Fruit fly (Drosophila melanogaster) whole organism, embryonic: ENCODE measurements around the gene PolD2.

Source experiments
- BEAF-32 ChIP-seq: fragments of 200-800 bp; sonication (Bioruptor generic); optimal IDR thresholded peaks from 3 replicates; lab custom pipeline; 2017; ENCODE audit warnings: missing biosample characterization, missing genetic modification characterization, mild to moderate bottlenecking, moderate library complexity, missing genetic modification reagents
- Bdp1 ChIP-seq: fragments of 200-800 bp; sonication (Bioruptor generic); optimal IDR thresholded peaks from 3 replicates; lab custom pipeline; 2016; ENCODE audit warnings: missing biosample characterization, missing genetic modification characterization
- CG10274 ChIP-seq: fragments of 200-800 bp; sonication (Bioruptor generic); optimal IDR thresholded peaks from 3 replicates; lab custom pipeline; 2017; ENCODE audit warnings: missing biosample characterization, mild to moderate bottlenecking, missing genetic modification characterization
- CG11398 ChIP-seq: fragments of 200-800 bp; sonication (Bioruptor generic); optimal IDR thresholded peaks from 2 replicates; lab custom pipeline; 2016; ENCODE audit warnings: missing biosample characterization, missing genetic modification characterization
- CG12744 ChIP-seq: fragments of 200-800 bp; sonication (Bioruptor generic); optimal IDR thresholded peaks from 2 replicates; lab custom pipeline; 2016; ENCODE audit warnings: missing biosample characterization, missing genetic modification characterization
- CG15696 ChIP-seq: fragments of 200-800 bp; sonication (Bioruptor generic); optimal IDR thresholded peaks from 2 replicates; lab custom pipeline; 2019; ENCODE audit warnings: missing biosample characterization, mild to moderate bottlenecking, missing genetic modification characterization, moderate library complexity
- CG18476 ChIP-seq: fragments of 200-800 bp; sonication (Bioruptor generic); optimal IDR thresholded peaks from 2 replicates; lab custom pipeline; 2016; ENCODE audit warnings: missing biosample characterization, mild to moderate bottlenecking, missing genetic modification characterization
- CG18599 ChIP-seq: fragments of 200-800 bp; sonication (Bioruptor generic); optimal IDR thresholded peaks from 3 replicates; lab custom pipeline; 2017; ENCODE audit warnings: missing biosample characterization, missing genetic modification characterization, mild to moderate bottlenecking, moderate library complexity, missing genetic modification reagents
- CG3847 ChIP-seq: fragments of 200-800 bp; sonication (Bioruptor generic); IDR thresholded peaks from 2 replicates; pipeline ENCODE4 v1.3.6; 2022; ENCODE audit warnings: missing biosample characterization, missing genetic modification characterization
- CG4404 ChIP-seq: fragments of 200-800 bp; sonication (Bioruptor generic); IDR thresholded peaks from 2 replicates; pipeline ENCODE4 v1.3.6; 2022; ENCODE audit warnings: missing biosample characterization, missing genetic modification characterization
- CG6654 ChIP-seq: fragments of 200-800 bp; sonication (Bioruptor generic); optimal IDR thresholded peaks from 2 replicates; lab custom pipeline; 2017; ENCODE audit warnings: missing biosample characterization, mild to moderate bottlenecking, missing genetic modification characterization
- CG7271 ChIP-seq: fragments of 200-800 bp; sonication (Bioruptor generic); optimal IDR thresholded peaks from 2 replicates; lab custom pipeline; 2018; ENCODE audit warnings: missing biosample characterization, mild to moderate bottlenecking, missing genetic modification characterization, moderate library complexity
- CG7357 ChIP-seq: fragments of 200-800 bp; sonication (Bioruptor generic); IDR thresholded peaks from 3 replicates; pipeline ENCODE4 v1.3.6; 2022; ENCODE audit warnings: missing biosample characterization, missing genetic modification characterization
- CG8290 ChIP-seq, 3 experiments: fragments of 200-800 bp; sonication (Bioruptor generic); optimal IDR thresholded peaks; 2 replicates each; lab custom pipeline; 2016 to 2019; ENCODE audit warnings: missing biosample characterization in 3 of 3, missing genetic modification characterization in 3 of 3, mild to moderate bottlenecking in 2 of 3, moderate library complexity in 1 of 3
- Camta ChIP-seq: fragments of 200-800 bp; sonication (Bioruptor generic); optimal IDR thresholded peaks from 2 replicates; lab custom pipeline; 2016; ENCODE audit warnings: missing biosample characterization, missing genetic modification characterization
- CoRest ChIP-seq: fragments of 200-800 bp; sonication (Bioruptor generic); optimal IDR thresholded peaks from 3 replicates; lab custom pipeline; 2018; ENCODE audit warnings: missing biosample characterization, mild to moderate bottlenecking, missing genetic modification characterization, moderate library complexity
- Dp ChIP-seq: fragments of 200-800 bp; sonication (Bioruptor generic); optimal IDR thresholded peaks from 2 replicates; lab custom pipeline; 2018; ENCODE audit warnings: missing biosample characterization, mild to moderate bottlenecking, missing genetic modification characterization, moderate library complexity
- Hsf ChIP-seq: fragments of 200-800 bp; sonication (Bioruptor generic); optimal IDR thresholded peaks from 3 replicates; lab custom pipeline; 2016; ENCODE audit warnings: missing biosample characterization, missing genetic modification characterization
- Jarid2 ChIP-seq: fragments of 200-800 bp; sonication (Bioruptor generic); optimal IDR thresholded peaks from 3 replicates; lab custom pipeline; 2017; ENCODE audit warnings: mild to moderate bottlenecking, missing biosample characterization, missing genetic modification reagents, missing genetic modification characterization
- Lhr ChIP-seq: fragments of 200-800 bp; sonication (Bioruptor generic); optimal IDR thresholded peaks from 3 replicates; lab custom pipeline; 2017; ENCODE audit warnings: mild to moderate bottlenecking, missing biosample characterization, missing genetic modification reagents, missing genetic modification characterization
- MTF-1 ChIP-seq: fragments of 200-800 bp; sonication (Bioruptor generic); optimal IDR thresholded peaks from 2 replicates; lab custom pipeline; 2018; ENCODE audit warnings: missing biosample characterization, mild to moderate bottlenecking, missing genetic modification characterization, borderline replicate concordance
- Med ChIP-seq: fragments of 200-800 bp; sonication (Bioruptor generic); peaks from one replicate; lab custom pipeline; 2016; ENCODE audit warnings: missing biosample characterization, missing genetic modification characterization, mild to moderate bottlenecking, inconsistent platforms, moderate library complexity
- Nf-YA ChIP-seq: fragments of 200-800 bp; sonication (Bioruptor generic); IDR thresholded peaks from 2 replicates; pipeline ENCODE4 v1.3.6; 2022; ENCODE audit warnings: missing biosample characterization, missing genetic modification characterization
- Oli ChIP-seq: fragments of 200-800 bp; sonication (Bioruptor generic); optimal IDR thresholded peaks from 2 replicates; lab custom pipeline; 2018; ENCODE audit warnings: missing biosample characterization, mild to moderate bottlenecking, missing genetic modification characterization, moderate library complexity
- Opbp ChIP-seq: fragments of 200-800 bp; sonication (Bioruptor generic); IDR thresholded peaks from 3 replicates; pipeline ENCODE4 v1.3.6; 2022; ENCODE audit warnings: missing biosample characterization, missing genetic modification characterization; ENCODE audit not compliant: partially characterized antibody
- Sry-δ ChIP-seq: fragments of 200-800 bp; sonication (Bioruptor generic); optimal IDR thresholded peaks from 2 replicates; lab custom pipeline; 2016; ENCODE audit warnings: missing biosample characterization, missing genetic modification characterization
- bcd ChIP-seq: fragments of 200-800 bp; sonication (Bioruptor generic); optimal IDR thresholded peaks from 2 replicates; lab custom pipeline; 2017; ENCODE audit warnings: missing biosample characterization, mild to moderate bottlenecking, missing genetic modification characterization
- cg ChIP-seq: fragments of 200-800 bp; sonication (Bioruptor generic); optimal IDR thresholded peaks from 3 replicates; lab custom pipeline; 2019; ENCODE audit warnings: missing biosample characterization, mild to moderate bottlenecking, missing genetic modification characterization, moderate library complexity
- chn ChIP-seq: fragments of 200-800 bp; sonication (Bioruptor generic); optimal IDR thresholded peaks from 2 replicates; lab custom pipeline; 2016; ENCODE audit warnings: missing biosample characterization, missing genetic modification characterization
- croc ChIP-seq: fragments of 200-800 bp; sonication (Bioruptor generic); conservative IDR thresholded peaks from 3 replicates; pipeline ENCODE4 v1.3.6; 2022; ENCODE audit warnings: missing biosample characterization, missing genetic modification characterization
- cwo ChIP-seq: fragments of 200-800 bp; sonication (Bioruptor generic); optimal IDR thresholded peaks from 3 replicates; lab custom pipeline; 2017; ENCODE audit warnings: missing biosample characterization, missing genetic modification characterization, mild to moderate bottlenecking, moderate library complexity, missing genetic modification reagents
- dmrt11E ChIP-seq: fragments of 200-800 bp; sonication (Bioruptor generic); optimal IDR thresholded peaks from 3 replicates; lab custom pipeline; 2018; ENCODE audit warnings: missing biosample characterization, mild to moderate bottlenecking, missing genetic modification characterization, moderate library complexity
- eve ChIP-seq, 2 experiments: fragments of >200 bp; optimal IDR thresholded peaks; 2 replicates each; lab custom pipeline; 2017; ENCODE audit warnings: missing biosample characterization in 2 of 2, missing genetic modification characterization in 2 of 2
- exex ChIP-seq: fragments of 200-800 bp; sonication (Bioruptor generic); optimal IDR thresholded peaks from 4 replicates; lab custom pipeline; 2018; ENCODE audit warnings: missing biosample characterization, mild to moderate bottlenecking, missing genetic modification characterization, moderate library complexity
- eyg ChIP-seq: fragments of 200-800 bp; sonication (Bioruptor generic); optimal IDR thresholded peaks from 3 replicates; lab custom pipeline; 2016; ENCODE audit warnings: missing biosample characterization, missing genetic modification characterization
- fu2 ChIP-seq: fragments of 200-800 bp; sonication (Bioruptor generic); optimal IDR thresholded peaks from 2 replicates; lab custom pipeline; 2016; ENCODE audit warnings: missing biosample characterization, missing genetic modification characterization
- gcm2 ChIP-seq: fragments of 200-800 bp; sonication (Bioruptor generic); optimal IDR thresholded peaks from 2 replicates; lab custom pipeline; 2016; ENCODE audit warnings: missing biosample characterization, missing genetic modification characterization
- gem ChIP-seq: fragments of 200-800 bp; sonication (Bioruptor generic); optimal IDR thresholded peaks from 2 replicates; lab custom pipeline; 2019; ENCODE audit warnings: missing biosample characterization, mild to moderate bottlenecking, missing genetic modification characterization, moderate library complexity
- hbn ChIP-seq: fragments of 200-800 bp; sonication (Bioruptor generic); IDR thresholded peaks from 2 replicates; pipeline ENCODE4 v1.3.6; 2022; ENCODE audit warnings: missing biosample characterization, missing genetic modification characterization; ENCODE audit not compliant: partially characterized antibody
- psq ChIP-seq: fragments of 200-800 bp; sonication (Bioruptor generic); optimal IDR thresholded peaks from 2 replicates; lab custom pipeline; 2017; ENCODE audit warnings: missing biosample characterization, missing genetic modification characterization
- salm ChIP-seq: fragments of 200-800 bp; sonication (Bioruptor generic); optimal IDR thresholded peaks from 2 replicates; lab custom pipeline; 2018; ENCODE audit warnings: missing biosample characterization, mild to moderate bottlenecking, missing genetic modification characterization
- sima ChIP-seq: fragments of 200-800 bp; sonication (Bioruptor generic); optimal IDR thresholded peaks from 2 replicates; lab custom pipeline; 2016; ENCODE audit warnings: missing biosample characterization, missing genetic modification characterization
- slbo ChIP-seq: fragments of 200-800 bp; sonication (Bioruptor generic); IDR thresholded peaks from 2 replicates; pipeline ENCODE4 v1.3.6; 2022; ENCODE audit warnings: missing biosample characterization, missing genetic modification characterization
- tgo ChIP-seq: fragments of 200-800 bp; sonication (Bioruptor generic); IDR thresholded peaks from 3 replicates; pipeline ENCODE4 v1.3.6; 2022; ENCODE audit warnings: missing biosample characterization, missing genetic modification characterization
- tna ChIP-seq: fragments of 200-800 bp; sonication (Bioruptor generic); IDR thresholded peaks from 2 replicates; pipeline ENCODE4 v1.3.6; 2022; ENCODE audit warnings: missing biosample characterization, missing genetic modification characterization; ENCODE audit not compliant: partially characterized antibody
- unpg ChIP-seq: fragments of 200-800 bp; sonication (Bioruptor generic); optimal IDR thresholded peaks from 3 replicates; lab custom pipeline; 2018; ENCODE audit warnings: missing biosample characterization, mild to moderate bottlenecking, missing genetic modification characterization, moderate library complexity
- wdn ChIP-seq: fragments of 200-800 bp; sonication (Bioruptor generic); IDR thresholded peaks from 2 replicates; pipeline ENCODE4 v1.3.6; 2022; ENCODE audit warnings: missing biosample characterization, missing genetic modification characterization

Gene PolD2

dm6 chr3L:1746338-1747199 is 28.9 kb upstream of the PolD2 start, which contains the start of gene CG13921 (continued):
- peak; percentile 100 for TF ChIP-seq gem (tag; lab: Kevin White, UChicago)
- peak; percentile 97 for TF ChIP-seq fu2 (GFP tag; lab: Kevin White, UChicago)
- TF ChIP-seq CG12744 (GFP tag; lab: Kevin White, UChicago), result peak; percentile 99
- peak; percentile 99 for TF ChIP-seq Camta (GFP tag; lab: Kevin White, UChicago)
- peak; percentile 99 for TF ChIP-seq CG7271
- TF ChIP-seq Bdp1 (GFP tag; lab: Kevin White, UChicago), result peak; percentile 94
- TF ChIP-seq exex (tag; lab: Kevin White, UChicago), result peak; percentile 82
- peak; percentile 28 for TF ChIP-seq BEAF-32 (GFP tag; lab: Kevin White, UChicago)
- TF ChIP-seq Sry-δ (GFP tag; lab: Kevin White, UChicago), result peak; percentile 85
- TF ChIP-seq eyg (GFP tag; lab: Kevin White, UChicago), result peak; percentile 98
- peak; percentile 98 for TF ChIP-seq MTF-1 (GFP tag; lab: Kevin White, UChicago)
- peak; percentile 99 for TF ChIP-seq unpg (GFP tag; lab: Kevin White, UChicago)
- TF ChIP-seq CG3847 (GFP tag; lab: Robert Waterston, UW), result peak; percentile 99
- peak; percentile 100 for TF ChIP-seq dmrt11E (tag; lab: Kevin White, UChicago)
- peak; percentile 98 for TF ChIP-seq Nf-YA
- peak; percentile 96 for TF ChIP-seq CG7357 (GFP tag; lab: Robert Waterston, UW)
- TF ChIP-seq CG18476 (GFP tag; lab: Kevin White, UChicago), result peak; percentile 98
- TF ChIP-seq CoRest (tag; lab: Kevin White, UChicago), result peak; percentile 99
- peak; percentile 99 for TF ChIP-seq Hsf (GFP tag; lab: Kevin White, UChicago)
- peak; percentile 99 for TF ChIP-seq slbo (GFP tag; lab: Robert Waterston, UW)
- peak; percentile 98 for TF ChIP-seq CG18599 (GFP tag; lab: Kevin White, UChicago)
- peak; percentile 100 for TF ChIP-seq Med
- peak; percentile 100 for TF ChIP-seq CG15696
- TF ChIP-seq bcd, result peak; percentile 99
- peak; percentile 93 for TF ChIP-seq Jarid2 (GFP tag; lab: Kevin White, UChicago)
- peak; percentile 100 for TF ChIP-seq chn (GFP tag; lab: Kevin White, UChicago)
- TF ChIP-seq sima (GFP tag; lab: Kevin White, UChicago), result peak; percentile 98
- TF ChIP-seq Lhr (GFP tag; lab: Kevin White, UChicago), result peak; percentile 98
- peak; percentile 21 for TF ChIP-seq Dp
- TF ChIP-seq Oli (tag; lab: Kevin White, UChicago), result peak; percentile 99
- peak; percentile 98 for TF ChIP-seq gcm2 (GFP tag; lab: Kevin White, UChicago)
- peak; percentile 98 for TF ChIP-seq wdn (GFP tag; lab: Robert Waterston, UW)
- TF ChIP-seq CG6654, result peak; percentile 92
- peak; percentile 62; the same call in 1 of the 3 replicates for TF ChIP-seq Opbp
- TF ChIP-seq CG11398 (GFP tag; lab: Kevin White, UChicago), result peak; percentile 98
- no peak for TF ChIP-seq tna (GFP tag; lab: Robert Waterston, UW)
- TF ChIP-seq psq (GFP tag; lab: Kevin White, UChicago), result peak; percentile 96
- TF ChIP-seq croc, result peak; percentile 98
- peak; percentile 95 for TF ChIP-seq CG10274 (GFP tag; lab: Kevin White, UChicago)
- peak; percentile 86 for TF ChIP-seq cg
- TF ChIP-seq CG4404, result peak; percentile 99
- peak; percentile 95 for TF ChIP-seq cwo
- peak; percentile 97 for TF ChIP-seq salm
- no peak for TF ChIP-seq hbn (GFP tag; lab: Robert Waterston, UW)
- TF ChIP-seq tgo (GFP tag; lab: Robert Waterston, UW), result peak; percentile 99
- peak in 1 of 2 experiments; percentile 100 for TF ChIP-seq eve (GFP tag; optimal IDR thresholded peaks at IDR 0.05; lab: Kevin White, UChicago)
- TF ChIP-seq CG8290 (GFP tag; optimal IDR thresholded peaks at IDR 0.05; lab: Kevin White, UChicago), result peak; percentile 100
- TF ChIP-seq CG8290 (tag; optimal IDR thresholded peaks at IDR 0.05; lab: Kevin White, UChicago), result peak; percentile 95 to 99
